Fruit fly (Drosophila melanogaster) whole organism, embryonic: ENCODE data around the gene Stt3B.

ENCODE experiments used
- CG13775 ChIP-seq: fragments of 200-800 bp; sonication (Bioruptor generic); optimal IDR thresholded peaks from 3 replicates; lab custom pipeline; 2017; ENCODE audit warnings: missing biosample characterization, mild to moderate bottlenecking, missing genetic modification characterization
- CG14860 ChIP-seq: fragments of 200-800 bp; sonication (Bioruptor generic); IDR thresholded peaks from 3 replicates; pipeline ENCODE4 v1.3.6; 2022; ENCODE audit warnings: missing biosample characterization, missing genetic modification characterization; ENCODE audit not compliant: partially characterized antibody
- CG1647 ChIP-seq: fragments of 200-800 bp; sonication (Bioruptor generic); optimal IDR thresholded peaks from 3 replicates; lab custom pipeline; 2016; ENCODE audit warnings: missing biosample characterization, missing genetic modification characterization
- CG16779 ChIP-seq: fragments of 200-800 bp; sonication (Bioruptor generic); IDR thresholded peaks from 2 replicates; pipeline ENCODE4 v1.3.6; 2022; ENCODE audit warnings: missing biosample characterization, missing genetic modification characterization
- CG1792 ChIP-seq: fragments of 200-800 bp; sonication (Bioruptor generic); optimal IDR thresholded peaks from 2 replicates; lab custom pipeline; 2016; ENCODE audit warnings: missing biosample characterization, missing genetic modification characterization
- CG18262 ChIP-seq: fragments of 200-800 bp; optimal IDR thresholded peaks from 3 replicates; lab custom pipeline; 2019; ENCODE audit warnings: missing biosample characterization, mild to moderate bottlenecking, missing genetic modification characterization, moderate library complexity
- CG18619 ChIP-seq: fragments of 200-800 bp; sonication (Bioruptor generic); optimal IDR thresholded peaks from 3 replicates; lab custom pipeline; 2017; ENCODE audit warnings: missing biosample characterization, mild to moderate bottlenecking, missing genetic modification characterization
- CG2875 ChIP-seq: fragments of 200-800 bp; sonication (Bioruptor generic); optimal IDR thresholded peaks from 2 replicates; lab custom pipeline; 2017; ENCODE audit warnings: missing biosample characterization, mild to moderate bottlenecking, missing genetic modification characterization, missing genetic modification reagents
- CG30431 ChIP-seq: fragments of 200-800 bp; sonication (Bioruptor generic); optimal IDR thresholded peaks from 2 replicates; lab custom pipeline; 2017; ENCODE audit warnings: missing biosample characterization, missing genetic modification characterization
- CG32767 ChIP-seq: fragments of 200-800 bp; sonication (Bioruptor generic); IDR thresholded peaks from 2 replicates; pipeline ENCODE4 v1.3.6; 2022; ENCODE audit warnings: missing biosample characterization, missing genetic modification characterization
- CG3281 ChIP-seq: fragments of 200-800 bp; sonication (Bioruptor generic); optimal IDR thresholded peaks from 3 replicates; lab custom pipeline; 2017; ENCODE audit warnings: missing biosample characterization, mild to moderate bottlenecking, missing genetic modification characterization
- CG34422 ChIP-seq: fragments of 200-800 bp; sonication (Bioruptor generic); IDR thresholded peaks from 3 replicates; pipeline ENCODE4 v1.3.6; 2022; ENCODE audit warnings: missing biosample characterization, missing genetic modification characterization
- CG3726 ChIP-seq: fragments of 200-800 bp; sonication (Bioruptor generic); IDR thresholded peaks from 3 replicates; pipeline ENCODE4, ENCODE4 v1.3.6; 2022; ENCODE audit warnings: missing biosample characterization, missing genetic modification characterization
- CG43689 ChIP-seq: fragments of 200-800 bp; sonication (Bioruptor generic); IDR thresholded peaks from 2 replicates; pipeline ENCODE4 v1.3.6; 2022; ENCODE audit warnings: missing biosample characterization, missing genetic modification characterization
- CG4854 ChIP-seq: fragments of 200-800 bp; sonication (Bioruptor generic); optimal IDR thresholded peaks from 2 replicates; lab custom pipeline; 2016; ENCODE audit warnings: missing biosample characterization, missing genetic modification characterization, inconsistent platforms
- CG7372 ChIP-seq: fragments of 200-800 bp; sonication (Bioruptor generic); IDR thresholded peaks from 2 replicates; pipeline ENCODE4 v1.3.6; 2022; ENCODE audit warnings: missing biosample characterization, missing genetic modification characterization
- Eip74EF ChIP-seq, 2 experiments: fragments of 200-800 bp in 1 of 2; fragments of >200 bp in 1 of 2; sonication (Bioruptor generic) in 1 of 2; optimal IDR thresholded peaks; 2 replicates each; lab custom pipeline; 2017 to 2019; ENCODE audit warnings: missing biosample characterization in 2 of 2, missing genetic modification characterization in 2 of 2, mild to moderate bottlenecking in 1 of 2, moderate library complexity in 1 of 2
- Ets65A ChIP-seq: fragments of 200-800 bp; sonication (Bioruptor generic); peaks from one replicate; lab custom pipeline; 2016; ENCODE audit warnings: missing biosample characterization, missing genetic modification characterization
- Fer1 ChIP-seq: fragments of 200-800 bp; sonication (Bioruptor generic); optimal IDR thresholded peaks from 2 replicates; lab custom pipeline; 2017; ENCODE audit warnings: missing biosample characterization, mild to moderate bottlenecking, missing genetic modification characterization
- Fer3 ChIP-seq: fragments of 200-800 bp; sonication (Bioruptor generic); optimal IDR thresholded peaks from 2 replicates; lab custom pipeline; 2018; ENCODE audit warnings: missing biosample characterization, mild to moderate bottlenecking, missing genetic modification characterization, moderate library complexity
- Hr39 ChIP-seq: fragments of >200 bp; optimal IDR thresholded peaks from 2 replicates; lab custom pipeline; 2017
- Hsf ChIP-seq: fragments of 200-800 bp; sonication (Bioruptor generic); optimal IDR thresholded peaks from 3 replicates; lab custom pipeline; 2016; ENCODE audit warnings: missing biosample characterization, missing genetic modification characterization
- MTF-1 ChIP-seq: fragments of 200-800 bp; sonication (Bioruptor generic); optimal IDR thresholded peaks from 2 replicates; lab custom pipeline; 2018; ENCODE audit warnings: missing biosample characterization, mild to moderate bottlenecking, missing genetic modification characterization, borderline replicate concordance
- Myb ChIP-seq: fragments of 200-800 bp; sonication (Bioruptor generic); optimal IDR thresholded peaks from 2 replicates; lab custom pipeline; 2016; ENCODE audit warnings: missing biosample characterization, missing genetic modification characterization
- Rx ChIP-seq: fragments of 200-800 bp; sonication (Bioruptor generic); IDR thresholded peaks from 2 replicates; pipeline ENCODE4 v1.3.6; 2022; ENCODE audit warnings: missing biosample characterization, missing genetic modification characterization
- Vsx1 ChIP-seq: fragments of 200-800 bp; sonication (Bioruptor generic); optimal IDR thresholded peaks from 2 replicates; lab custom pipeline; 2017; ENCODE audit warnings: missing biosample characterization, mild to moderate bottlenecking, missing genetic modification characterization, missing genetic modification reagents
- abd-A ChIP-seq: fragments of 200-800 bp; sonication (Bioruptor generic); optimal IDR thresholded peaks from 3 replicates; lab custom pipeline; 2019; ENCODE audit warnings: missing biosample characterization, mild to moderate bottlenecking, missing genetic modification characterization, moderate library complexity
- al ChIP-seq: fragments of 200-800 bp; sonication (Bioruptor generic); IDR thresholded peaks from 2 replicates; pipeline ENCODE4 v1.3.6; 2022; ENCODE audit warnings: missing biosample characterization, missing genetic modification characterization
- ara ChIP-seq: fragments of 200-800 bp; sonication (Bioruptor generic); IDR thresholded peaks from 2 replicates; pipeline ENCODE4 v1.3.6; 2022; ENCODE audit warnings: missing biosample characterization, missing genetic modification characterization
- bigmax ChIP-seq: fragments of 200-800 bp; sonication (Bioruptor generic); optimal IDR thresholded peaks from 2 replicates; lab custom pipeline; 2018; ENCODE audit warnings: missing biosample characterization, mild to moderate bottlenecking, missing genetic modification characterization
- cato ChIP-seq: fragments of 200-800 bp; sonication (Bioruptor generic); optimal IDR thresholded peaks from 2 replicates; lab custom pipeline; 2016; ENCODE audit warnings: missing biosample characterization, missing genetic modification characterization, borderline replicate concordance
- cg ChIP-seq: fragments of 200-800 bp; sonication (Bioruptor generic); optimal IDR thresholded peaks from 3 replicates; lab custom pipeline; 2019; ENCODE audit warnings: missing biosample characterization, mild to moderate bottlenecking, missing genetic modification characterization, moderate library complexity
- chinmo ChIP-seq: fragments of 200-800 bp; sonication (Bioruptor generic); IDR thresholded peaks from 4 replicates; pipeline ENCODE4 v1.3.6; 2022; ENCODE audit warnings: missing biosample characterization, missing genetic modification characterization; ENCODE audit not compliant: partially characterized antibody
- chm ChIP-seq: fragments of 200-800 bp; sonication (Bioruptor generic); IDR thresholded peaks from 2 replicates; pipeline ENCODE4 v1.3.6; 2022; ENCODE audit warnings: missing biosample characterization, missing genetic modification characterization
- danr ChIP-seq: fragments of 200-800 bp; sonication (Bioruptor generic); IDR thresholded peaks from 2 replicates; pipeline ENCODE4 v1.3.6; 2022; ENCODE audit warnings: missing biosample characterization, missing genetic modification characterization
- dati ChIP-seq: fragments of 200-800 bp; sonication (Bioruptor generic); IDR thresholded peaks from 2 replicates; pipeline ENCODE4 v1.3.6; 2022; ENCODE audit warnings: missing biosample characterization, missing genetic modification characterization
- fd64A ChIP-seq: fragments of 200-800 bp; sonication (Bioruptor generic); optimal IDR thresholded peaks from 3 replicates; lab custom pipeline; 2018; ENCODE audit warnings: missing biosample characterization, mild to moderate bottlenecking, missing genetic modification characterization
- fru ChIP-seq: fragments of >200 bp; optimal IDR thresholded peaks from 2 replicates; lab custom pipeline; 2017
- gro ChIP-seq: fragments of 200-800 bp; sonication (Bioruptor generic); optimal IDR thresholded peaks from 2 replicates; lab custom pipeline; 2016; ENCODE audit warnings: missing biosample characterization, missing genetic modification characterization
- ind ChIP-seq: fragments of 200-800 bp; sonication (Bioruptor generic); optimal IDR thresholded peaks from 3 replicates; lab custom pipeline; 2016; ENCODE audit warnings: missing biosample characterization, missing genetic modification characterization
- kni ChIP-seq: fragments of 200-800 bp; sonication (Bioruptor generic); optimal IDR thresholded peaks from 3 replicates; lab custom pipeline; 2017; ENCODE audit warnings: mild to moderate bottlenecking, missing biosample characterization, missing genetic modification reagents, missing genetic modification characterization
- knrl ChIP-seq: fragments of 200-800 bp; sonication (Bioruptor generic); IDR thresholded peaks from 3 replicates; pipeline ENCODE4 v1.3.6; 2022; ENCODE audit warnings: missing biosample characterization, missing genetic modification characterization; ENCODE audit not compliant: partially characterized antibody
- lbe ChIP-seq: fragments of 200-800 bp; sonication (Bioruptor generic); optimal IDR thresholded peaks from 2 replicates; lab custom pipeline; 2016; ENCODE audit warnings: missing biosample characterization, mild to moderate bottlenecking, missing genetic modification characterization
- lilli ChIP-seq: fragments of 200-800 bp; sonication (Bioruptor generic); optimal IDR thresholded peaks from 3 replicates; lab custom pipeline; 2016; ENCODE audit warnings: missing biosample characterization, missing genetic modification characterization
- p53 ChIP-seq: fragments of 200-800 bp; sonication (Bioruptor generic); optimal IDR thresholded peaks from 2 replicates; lab custom pipeline; 2016; ENCODE audit warnings: missing biosample characterization, missing genetic modification characterization
- seq ChIP-seq: fragments of 200-800 bp; sonication (Bioruptor generic); IDR thresholded peaks from 2 replicates; pipeline ENCODE4 v1.3.6; 2022; ENCODE audit warnings: missing biosample characterization, missing genetic modification characterization
- sima ChIP-seq: fragments of 200-800 bp; sonication (Bioruptor generic); optimal IDR thresholded peaks from 2 replicates; lab custom pipeline; 2016; ENCODE audit warnings: missing biosample characterization, missing genetic modification characterization
- stwl ChIP-seq: fragments of 200-800 bp; sonication (Bioruptor generic); optimal IDR thresholded peaks from 3 replicates; lab custom pipeline; 2018; ENCODE audit warnings: missing biosample characterization, mild to moderate bottlenecking, missing genetic modification characterization, moderate library complexity
- vvl ChIP-seq: fragments of 200-800 bp; sonication (Bioruptor generic); IDR thresholded peaks from 2 replicates; pipeline ENCODE4 v1.3.6; 2022; ENCODE audit warnings: missing biosample characterization, missing genetic modification characterization

The Stt3B gene

DNA sequence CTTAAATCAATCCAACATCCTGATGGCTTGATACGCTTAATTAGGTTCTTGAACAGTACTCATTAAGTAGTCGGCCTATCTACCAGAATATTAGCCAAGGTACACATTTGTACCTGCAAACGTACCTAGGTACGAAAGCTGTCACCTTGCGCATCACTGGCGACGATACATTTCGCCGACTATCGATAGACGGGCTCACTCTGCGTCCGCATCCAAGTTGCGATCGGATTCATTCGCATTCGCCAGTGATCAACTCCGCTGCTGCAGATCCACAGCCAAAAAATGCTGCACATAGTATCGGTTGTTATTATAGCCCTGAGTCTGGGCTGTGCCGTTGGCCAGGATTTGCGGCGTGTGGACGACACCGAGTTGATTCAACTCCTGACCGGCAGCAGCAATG lies 21.9 kb downstream of the Stt3B start, which contains the start of gene CG11790 (continued):
- TF ChIP-seq CG16779 (GFP tag; lab: Robert Waterston, UW): no peak
- TF ChIP-seq chm (GFP tag; lab: Robert Waterston, UW): no peak
- no peak for TF ChIP-seq ara (GFP tag; lab: Robert Waterston, UW)
- TF ChIP-seq CG1647 (GFP tag; lab: Kevin White, UChicago): no peak
- TF ChIP-seq CG30431 (GFP tag; lab: Kevin White, UChicago): no peak
- no peak for TF ChIP-seq p53 (GFP tag; lab: Kevin White, UChicago)
- TF ChIP-seq Rx (GFP tag; lab: Robert Waterston, UW): no peak
- no peak for TF ChIP-seq CG1792 (GFP tag; lab: Kevin White, UChicago)
- no peak for TF ChIP-seq CG13775
- peak; percentile 5 for TF ChIP-seq gro (GFP tag; lab: Kevin White, UChicago)
- no peak for TF ChIP-seq fru (lab: Kevin White, UChicago)
- TF ChIP-seq CG7372 (GFP tag; lab: Robert Waterston, UW): no peak
- TF ChIP-seq CG43689 (GFP tag; lab: Robert Waterston, UW): no peak
- peak; percentile 2 for TF ChIP-seq lbe (GFP tag; lab: Kevin White, UChicago)
- no peak for TF ChIP-seq dati (GFP tag; lab: Robert Waterston, UW)
- TF ChIP-seq CG18262 (tag; lab: Kevin White, UChicago): no peak
- TF ChIP-seq al (GFP tag; lab: Robert Waterston, UW): no peak
- no peak for TF ChIP-seq Hr39 (lab: Kevin White, UChicago)
- no peak for TF ChIP-seq abd-A
- no peak for TF ChIP-seq fd64A
- TF ChIP-seq Hsf: no peak
- TF ChIP-seq sima: no peak
- TF ChIP-seq CG34422 (GFP tag; lab: Robert Waterston, UW): no peak
- no peak for TF ChIP-seq CG18619 (GFP tag; lab: Kevin White, UChicago)
- TF ChIP-seq CG3726 (GFP tag; lab: Robert Waterston, UW): no peak
- no peak for TF ChIP-seq cato (GFP tag; lab: Kevin White, UChicago)

DNA sequence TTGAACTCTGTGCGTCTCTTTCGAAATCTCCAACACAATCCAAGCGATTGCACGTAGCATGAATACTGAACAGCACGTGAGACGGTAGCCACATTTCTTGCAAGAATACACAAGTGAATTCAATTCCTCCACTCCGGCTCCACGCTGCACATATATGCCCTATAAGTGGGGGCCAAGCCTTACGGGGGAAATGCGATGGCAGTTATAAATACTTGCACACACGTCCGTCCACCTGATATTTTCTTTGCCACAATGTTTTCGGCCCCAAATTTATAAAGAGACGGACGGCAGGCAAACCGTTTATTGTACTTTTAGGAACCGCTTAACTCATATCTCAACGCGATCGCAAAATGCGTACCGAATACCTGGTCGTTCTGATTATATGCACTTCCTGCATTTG lies 23.4 kb downstream of the Stt3B start, which contains the start of gene CG11786:
Gene CG11786 (plus strand): TSS at position 301 of the 400 bp plus-strand sequence.
- TF ChIP-seq MTF-1 (GFP tag; lab: Kevin White, UChicago) (no peak), kni (GFP tag; lab: Kevin White, UChicago) (peak; percentile 45), CG4854 (GFP tag; lab: Kevin White, UChicago) (no peak), vvl (GFP tag; lab: Robert Waterston, UW) (peak; percentile 32; the same call in 1 of the 2 replicates)

DNA sequence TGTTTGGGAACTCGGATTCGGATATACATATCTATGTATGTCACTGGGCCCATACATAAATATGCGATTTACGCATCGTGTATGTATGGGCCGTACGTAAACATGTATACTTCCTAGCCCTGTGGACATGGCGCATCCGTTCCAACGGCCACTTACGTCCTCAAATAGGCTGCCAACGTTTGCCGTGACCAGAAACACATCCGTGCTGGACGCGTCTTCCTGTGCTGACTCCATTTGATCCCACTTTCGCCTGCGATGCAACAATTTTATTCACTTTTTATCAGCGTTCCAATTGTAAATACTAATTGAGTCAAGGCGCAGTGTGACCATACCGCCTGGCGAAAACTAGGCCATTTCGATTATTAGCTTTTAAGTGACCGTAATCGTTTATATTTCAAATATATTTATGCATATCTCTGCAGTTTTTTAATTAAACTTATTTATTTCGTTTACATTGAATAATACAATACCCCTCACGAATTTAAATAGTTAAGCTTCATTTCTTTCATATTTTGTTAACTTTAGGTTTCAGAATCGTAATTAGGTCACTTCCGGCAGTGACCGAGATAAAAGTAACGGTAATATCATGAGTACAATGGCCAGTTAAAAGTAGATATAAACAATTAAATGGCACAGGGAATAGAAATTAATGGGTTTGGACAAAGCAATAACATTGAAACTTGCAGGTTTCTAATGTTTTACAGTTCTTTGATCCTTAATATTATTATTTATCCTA lies 24.5 kb downstream of the Stt3B start, which contains the start of gene 5PtaseI:
Gene 5PtaseI (minus strand): TSS at position 336 of the 736 bp plus-strand sequence.
- TF ChIP-seq ind (GFP tag; lab: Kevin White, UChicago) (no peak), bigmax (GFP tag; lab: Kevin White, UChicago) (no peak), Vsx1 (peak; percentile 70), knrl (GFP tag; lab: Robert Waterston, UW) (no peak), CG2875 (GFP tag; lab: Kevin White, UChicago) (no peak), Ets65A (GFP tag; lab: Kevin White, UChicago) (peak; percentile 58), chinmo (0 out of 4 replicates have a peak, but pooled peaks have one; percentile 66), Fer3 (tag; lab: Kevin White, UChicago) (no peak), Myb (peak; percentile 91), danr (GFP tag; lab: Robert Waterston, UW) (no peak), cg (GFP tag; lab: Kevin White, UChicago) (peak; percentile 57), stwl (tag; lab: Kevin White, UChicago) (peak; percentile 51), lbe (GFP tag; lab: Kevin White, UChicago) (no peak), CG32767 (GFP tag; lab: Robert Waterston, UW) (0 out of 2 replicates have a peak, but pooled peaks have one; percentile 47), seq (no peak), CG3281 (GFP tag; lab: Kevin White, UChicago) (peak; percentile 8), Fer1 (GFP tag; lab: Kevin White, UChicago) (peak; percentile 1), CG14860 (GFP tag; lab: Robert Waterston, UW) (no peak), Eip74EF (GFP tag; optimal IDR thresholded peaks at IDR 0.05; lab: Kevin White, UChicago) (peak in 1 of 2 experiments; percentile 52), lilli (GFP tag; lab: Kevin White, UChicago) (no peak)
